Fruit fly (Drosophila melanogaster) whole organism, embryonic: ENCODE data around the gene CG46516.
"Not testable (repeated sequence)": the region's sequence is repeated elsewhere in the genome, so short reads cannot be mapped to it uniquely, and the experiment has no call there.

Experiments used
- Asciz ChIP-seq: fragments of 200-800 bp; sonication (Bioruptor generic); optimal IDR thresholded peaks from 2 replicates; lab custom pipeline; 2017; ENCODE audit warnings: missing biosample characterization, mild to moderate bottlenecking, missing genetic modification characterization, missing genetic modification reagents
- CG12219 ChIP-seq: fragments of 200-800 bp; sonication (Bioruptor generic); optimal IDR thresholded peaks from 3 replicates; lab custom pipeline; 2018; ENCODE audit warnings: missing biosample characterization, mild to moderate bottlenecking, missing genetic modification characterization
- CG13424 ChIP-seq: fragments of 200-800 bp; sonication (Bioruptor generic); optimal IDR thresholded peaks from 2 replicates; lab custom pipeline; 2019; ENCODE audit warnings: missing biosample characterization, mild to moderate bottlenecking, missing genetic modification characterization, moderate library complexity
- CG13894 ChIP-seq: fragments of 200-800 bp; sonication (Bioruptor generic); optimal IDR thresholded peaks from 3 replicates; lab custom pipeline; 2018; ENCODE audit warnings: missing biosample characterization, mild to moderate bottlenecking, missing genetic modification characterization, moderate library complexity
- CG17912 ChIP-seq: fragments of 200-800 bp; sonication (Bioruptor generic); optimal IDR thresholded peaks from 2 replicates; lab custom pipeline; 2018; ENCODE audit warnings: missing biosample characterization, mild to moderate bottlenecking, missing genetic modification characterization
- CG4424 ChIP-seq: fragments of 200-800 bp; sonication (Bioruptor generic); optimal IDR thresholded peaks from 3 replicates; lab custom pipeline; 2016; ENCODE audit warnings: missing biosample characterization, missing genetic modification characterization
- CG7963 ChIP-seq: fragments of 200-800 bp; sonication (Bioruptor generic); IDR thresholded peaks from 3 replicates; pipeline ENCODE4 v1.3.6; 2022; ENCODE audit warnings: missing biosample characterization, missing genetic modification characterization; ENCODE audit not compliant: partially characterized antibody
- CG8944 ChIP-seq: fragments of 200-800 bp; sonication (Bioruptor generic); optimal IDR thresholded peaks from 3 replicates; lab custom pipeline; 2016; ENCODE audit warnings: missing biosample characterization, missing genetic modification characterization
- CG9797 ChIP-seq: fragments of 200-800 bp; sonication (Bioruptor generic); optimal IDR thresholded peaks from 3 replicates; lab custom pipeline; 2018; ENCODE audit warnings: missing biosample characterization, mild to moderate bottlenecking, missing genetic modification characterization
- HHEX ChIP-seq: fragments of 200-800 bp; sonication (Bioruptor generic); optimal IDR thresholded peaks from 3 replicates; lab custom pipeline; 2017; ENCODE audit warnings: missing biosample characterization, mild to moderate bottlenecking, missing genetic modification characterization, missing genetic modification reagents
- HmgD ChIP-seq: fragments of 200-800 bp; sonication (Bioruptor generic); optimal IDR thresholded peaks from 3 replicates; lab custom pipeline; 2016; ENCODE audit warnings: missing biosample characterization, missing genetic modification characterization
- MTF-1 ChIP-seq: fragments of 200-800 bp; sonication (Bioruptor generic); optimal IDR thresholded peaks from 2 replicates; lab custom pipeline; 2018; ENCODE audit warnings: missing biosample characterization, mild to moderate bottlenecking, missing genetic modification characterization, borderline replicate concordance
- ato ChIP-seq: fragments of 200-800 bp; sonication (Bioruptor generic); IDR thresholded peaks from 2 replicates; pipeline ENCODE4 v1.3.6; 2022; ENCODE audit warnings: missing biosample characterization, missing genetic modification characterization; ENCODE audit not compliant: partially characterized antibody
- dysf ChIP-seq: fragments of 200-800 bp; sonication (Bioruptor generic); IDR thresholded peaks from 3 replicates; pipeline ENCODE4 v1.3.6; 2022; ENCODE audit warnings: missing biosample characterization, missing genetic modification characterization
- ewg ChIP-seq: fragments of 200-800 bp; sonication (Bioruptor generic); optimal IDR thresholded peaks from 3 replicates; lab custom pipeline; 2017; ENCODE audit warnings: mild to moderate bottlenecking, missing biosample characterization, missing genetic modification reagents, missing genetic modification characterization
- gcm2 ChIP-seq: fragments of 200-800 bp; sonication (Bioruptor generic); optimal IDR thresholded peaks from 2 replicates; lab custom pipeline; 2016; ENCODE audit warnings: missing biosample characterization, missing genetic modification characterization
- gt ChIP-seq: fragments of 200-800 bp; sonication (Bioruptor generic); IDR thresholded peaks from 2 replicates; pipeline ENCODE4 v1.3.6; 2022; ENCODE audit warnings: missing biosample characterization, missing genetic modification characterization
- lab ChIP-seq: fragments of 200-800 bp; sonication (Bioruptor generic); optimal IDR thresholded peaks from 3 replicates; lab custom pipeline; 2017; ENCODE audit warnings: missing biosample characterization, missing genetic modification characterization, mild to moderate bottlenecking, moderate library complexity, missing genetic modification reagents
- scrt ChIP-seq: fragments of 200-800 bp; sonication (Bioruptor generic); optimal IDR thresholded peaks from 2 replicates; lab custom pipeline; 2018; ENCODE audit warnings: missing biosample characterization, mild to moderate bottlenecking, missing genetic modification characterization, moderate library complexity
- slbo ChIP-seq: fragments of 200-800 bp; sonication (Bioruptor generic); IDR thresholded peaks from 2 replicates; pipeline ENCODE4 v1.3.6; 2022; ENCODE audit warnings: missing biosample characterization, missing genetic modification characterization
- slp2 ChIP-seq: fragments of 200-800 bp; sonication (Bioruptor generic); optimal IDR thresholded peaks from 2 replicates; lab custom pipeline; 2016; ENCODE audit warnings: missing biosample characterization, missing genetic modification characterization
- so ChIP-seq: fragments of 200-800 bp; sonication (Bioruptor generic); IDR thresholded peaks from 3 replicates; pipeline ENCODE4 v1.3.6; 2022; ENCODE audit warnings: missing biosample characterization, missing genetic modification characterization
- tin ChIP-seq: fragments of 200-800 bp; sonication (Bioruptor generic); optimal IDR thresholded peaks from 3 replicates; lab custom pipeline; 2016; ENCODE audit warnings: missing biosample characterization, missing genetic modification characterization
- tup ChIP-seq: fragments of 200-800 bp; sonication (Bioruptor generic); optimal IDR thresholded peaks from 2 replicates; lab custom pipeline; 2016; ENCODE audit warnings: missing biosample characterization, mild to moderate bottlenecking, missing genetic modification characterization, moderate library complexity

Gene CG46516

DNA sequence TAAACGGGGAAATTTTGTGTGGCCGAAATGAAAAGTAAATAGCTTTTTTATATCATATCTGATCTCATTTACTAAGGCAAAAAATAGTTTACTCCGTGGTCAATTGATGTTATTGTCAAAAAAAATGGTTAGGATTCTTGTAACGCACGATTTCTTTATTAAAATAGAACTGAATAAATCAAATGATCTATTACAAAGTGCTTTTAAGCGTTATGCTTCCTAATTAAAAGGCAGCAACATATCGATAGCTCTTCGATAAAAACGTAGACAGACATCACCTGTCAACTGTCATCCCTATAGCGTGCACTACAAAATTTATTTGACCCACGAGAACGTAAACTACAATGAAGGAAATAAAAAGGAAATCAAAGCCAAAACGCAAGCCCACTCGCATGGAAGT is 15.3 kb upstream of the CG46516 start, which contains the start of gene CG46514:
Gene CG46514, plus strand, starts transcription at position 301 of the 400 bp plus-strand sequence.
- not testable (repeated sequence) for TF ChIP-seq tup (GFP tag; lab: Kevin White, UChicago); so (GFP tag; lab: Robert Waterston, UW); CG4424

DNA sequence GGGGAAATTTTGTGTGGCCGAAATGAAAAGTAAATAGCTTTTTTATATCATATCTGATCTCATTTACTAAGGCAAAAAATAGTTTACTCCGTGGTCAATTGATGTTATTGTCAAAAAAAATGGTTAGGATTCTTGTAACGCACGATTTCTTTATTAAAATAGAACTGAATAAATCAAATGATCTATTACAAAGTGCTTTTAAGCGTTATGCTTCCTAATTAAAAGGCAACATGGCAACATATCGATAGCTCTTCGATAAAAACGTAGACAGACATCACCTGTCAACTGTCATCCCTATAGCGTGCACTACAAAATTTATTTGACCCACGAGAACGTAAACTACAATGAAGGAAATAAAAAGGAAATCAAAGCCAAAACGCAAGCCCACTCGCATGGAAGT is 10.2 kb upstream of the CG46516 start, which contains the start of gene CG46515:
Gene CG46515, plus strand, starts transcription at position 301 of the 400 bp plus-strand sequence.
- TF ChIP-seq HmgD (GFP tag; lab: Kevin White, UChicago); lab (GFP tag; lab: Kevin White, UChicago); CG13424 (tag; lab: Kevin White, UChicago): not testable (repeated sequence)
- TF ChIP-seq, all 482 proteins: peak for 0; not testable (repeated sequence) for 482

DNA sequence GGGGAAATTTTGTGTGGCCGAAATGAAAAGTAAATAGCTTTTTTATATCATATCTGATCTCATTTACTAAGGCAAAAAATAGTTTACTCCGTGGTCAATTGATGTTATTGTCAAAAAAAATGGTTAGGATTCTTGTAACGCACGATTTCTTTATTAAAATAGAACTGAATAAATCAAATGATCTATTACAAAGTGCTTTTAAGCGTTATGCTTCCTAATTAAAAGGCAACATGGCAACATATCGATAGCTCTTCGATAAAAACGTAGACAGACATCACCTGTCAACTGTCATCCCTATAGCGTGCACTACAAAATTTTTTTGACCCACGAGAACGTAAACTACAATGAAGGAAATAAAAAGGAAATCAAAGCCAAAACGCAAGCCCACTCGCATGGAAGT is 5.0 kb downstream of the CG46516 start, which contains the start of gene CG46517:
Gene CG46517, plus strand, starts transcription at position 301 of the 400 bp plus-strand sequence.
- TF ChIP-seq CG8944 (GFP tag; lab: Kevin White, UChicago); MTF-1; gcm2 (GFP tag; lab: Kevin White, UChicago): not testable (repeated sequence)
- TF ChIP-seq, all 482 proteins: peak for 0; not testable (repeated sequence) for 482

- TF ChIP-seq CG12219 (GFP tag; lab: Kevin White, UChicago); tin; HHEX: not testable (repeated sequence)
Measured at dm6 chrX:22226273-22226672, 14.1 kb downstream of the CG46516 start, which contains the start of gene CG46518. Gene CG46518 (plus strand): TSS chrX:22226573.

DNA sequence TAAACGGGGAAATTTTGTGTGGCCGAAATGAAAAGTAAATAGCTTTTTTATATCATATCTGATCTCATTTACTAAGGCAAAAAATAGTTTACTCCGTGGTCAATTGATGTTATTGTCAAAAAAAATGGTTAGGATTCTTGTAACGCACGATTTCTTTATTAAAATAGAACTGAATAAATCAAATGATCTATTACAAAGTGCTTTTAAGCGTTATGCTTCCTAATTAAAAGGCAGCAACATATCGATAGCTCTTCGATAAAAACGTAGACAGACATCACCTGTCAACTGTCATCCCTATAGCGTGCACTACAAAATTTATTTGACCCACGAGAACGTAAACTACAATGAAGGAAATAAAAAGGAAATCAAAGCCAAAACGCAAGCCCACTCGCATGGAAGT is 19.1 kb downstream of the CG46516 start, which contains the start of gene CG46519:
Gene CG46519, plus strand, starts transcription at position 301 of the 400 bp plus-strand sequence.
- not testable (repeated sequence) for TF ChIP-seq gt; CG17912; slbo (GFP tag; lab: Robert Waterston, UW)

DNA sequence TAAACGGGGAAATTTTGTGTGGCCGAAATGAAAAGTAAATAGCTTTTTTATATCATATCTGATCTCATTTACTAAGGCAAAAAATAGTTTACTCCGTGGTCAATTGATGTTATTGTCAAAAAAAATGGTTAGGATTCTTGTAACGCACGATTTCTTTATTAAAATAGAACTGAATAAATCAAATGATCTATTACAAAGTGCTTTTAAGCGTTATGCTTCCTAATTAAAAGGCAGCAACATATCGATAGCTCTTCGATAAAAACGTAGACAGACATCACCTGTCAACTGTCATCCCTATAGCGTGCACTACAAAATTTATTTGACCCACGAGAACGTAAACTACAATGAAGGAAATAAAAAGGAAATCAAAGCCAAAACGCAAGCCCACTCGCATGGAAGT is 24.1 kb downstream of the CG46516 start, which contains the start of gene CG46520:
Gene CG46520, plus strand, starts transcription at position 301 of the 400 bp plus-strand sequence.
- not testable (repeated sequence) for TF ChIP-seq Asciz (GFP tag; lab: Kevin White, UChicago); CG9797 (GFP tag; lab: Kevin White, UChicago); ato (GFP tag; lab: Robert Waterston, UW)

DNA sequence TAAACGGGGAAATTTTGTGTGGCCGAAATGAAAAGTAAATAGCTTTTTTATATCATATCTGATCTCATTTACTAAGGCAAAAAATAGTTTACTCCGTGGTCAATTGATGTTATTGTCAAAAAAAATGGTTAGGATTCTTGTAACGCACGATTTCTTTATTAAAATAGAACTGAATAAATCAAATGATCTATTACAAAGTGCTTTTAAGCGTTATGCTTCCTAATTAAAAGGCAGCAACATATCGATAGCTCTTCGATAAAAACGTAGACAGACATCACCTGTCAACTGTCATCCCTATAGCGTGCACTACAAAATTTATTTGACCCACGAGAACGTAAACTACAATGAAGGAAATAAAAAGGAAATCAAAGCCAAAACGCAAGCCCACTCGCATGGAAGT is 29.1 kb downstream of the CG46516 start, which contains the start of gene CG46521:
Gene CG46521, plus strand, starts transcription at position 301 of the 400 bp plus-strand sequence.
- TF ChIP-seq scrt; CG13894 (tag; lab: Kevin White, UChicago); dysf (GFP tag; lab: Robert Waterston, UW): not testable (repeated sequence)

DNA sequence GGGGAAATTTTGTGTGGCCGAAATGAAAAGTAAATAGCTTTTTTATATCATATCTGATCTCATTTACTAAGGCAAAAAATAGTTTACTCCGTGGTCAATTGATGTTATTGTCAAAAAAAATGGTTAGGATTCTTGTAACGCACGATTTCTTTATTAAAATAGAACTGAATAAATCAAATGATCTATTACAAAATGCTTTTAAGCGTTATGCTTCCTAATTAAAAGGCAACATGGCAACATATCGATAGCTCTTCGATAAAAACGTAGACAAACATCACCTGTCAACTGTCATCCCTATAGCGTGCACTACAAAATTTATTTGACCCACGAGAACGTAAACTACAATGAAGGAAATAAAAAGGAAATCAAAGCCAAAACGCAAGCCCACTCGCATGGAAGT is 34.2 kb downstream of the CG46516 start, which contains the start of gene CG46522:
Gene CG46522, plus strand, starts transcription at position 301 of the 400 bp plus-strand sequence.
- TF ChIP-seq ewg (GFP tag; lab: Kevin White, UChicago); slp2 (GFP tag; lab: Kevin White, UChicago); CG7963 (GFP tag; lab: Robert Waterston, UW): not testable (repeated sequence)
